Fruit fly (Drosophila melanogaster): Measurements from ENCODE around the gene nab.
A peak's percentile ranks its signal among the peaks of the same experiment; 100 is the strongest.

nab gene

DNA sequence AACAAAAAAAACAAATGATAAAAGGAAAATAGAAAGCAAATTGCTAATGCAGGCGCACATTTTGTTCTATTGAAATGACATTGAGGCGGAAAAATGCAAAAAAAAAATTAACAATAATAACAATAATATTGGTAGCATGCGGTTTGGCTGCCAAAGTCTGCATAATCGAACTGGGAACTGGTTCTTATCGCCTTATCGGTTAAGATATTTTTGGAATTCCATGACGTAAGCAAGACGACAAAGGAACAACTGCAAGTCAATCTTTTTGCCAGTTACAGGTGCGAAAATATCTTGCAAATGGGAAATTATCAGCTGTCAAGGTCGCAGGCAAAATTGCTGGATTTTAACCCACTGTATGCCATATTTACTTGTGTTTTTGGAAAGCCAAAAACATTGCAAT, 28.1 kb downstream of the nab start:
- TF ChIP-seq vri (GFP tag; optimal IDR thresholded peaks at IDR 0.05) (peak; percentile 94), svp (GFP tag) (peak; percentile 55), CG11294 (GFP tag; IDR thresholded peaks at IDR 0.05) (no peak)

DNA sequence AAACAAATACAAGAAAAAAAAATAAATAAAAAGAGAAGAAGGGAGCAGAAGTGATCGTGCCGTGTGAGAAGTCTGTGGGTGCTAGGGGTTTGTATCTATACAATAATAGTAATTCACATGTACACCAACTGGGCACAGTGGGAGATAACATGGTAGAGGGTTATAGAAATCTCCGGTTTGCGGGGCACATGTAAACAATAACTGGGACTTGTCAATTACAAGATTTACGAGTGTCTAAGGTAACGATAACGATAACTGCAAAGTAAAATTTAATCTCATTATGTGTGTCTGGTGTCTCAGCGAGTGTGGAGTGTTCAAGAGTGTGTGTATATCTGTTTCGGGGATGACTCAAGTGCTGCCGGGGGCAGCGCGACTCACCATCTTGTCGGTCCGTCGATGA, 30.0 kb downstream of the nab start:
- TF ChIP-seq fkh (GFP tag; optimal IDR thresholded peaks at IDR 0.05), result peak; percentile 61
- TF ChIP-seq svp (GFP tag), result peak; percentile 58
- TF ChIP-seq CG11902 (GFP tag; optimal IDR thresholded peaks at IDR 0.05), result no peak
- no peak for TF ChIP-seq CG10631 (GFP tag; optimal IDR thresholded peaks at IDR 0.05)
- TF ChIP-seq esn (GFP tag; optimal IDR thresholded peaks at IDR 0.05), result no peak
- no peak for TF ChIP-seq CG8319 (GFP tag; optimal IDR thresholded peaks at IDR 0.05)
- no peak for TF ChIP-seq vri (GFP tag; optimal IDR thresholded peaks at IDR 0.05)
- no peak for TF ChIP-seq Eip78C (GFP tag)
- no peak for TF ChIP-seq CG6854 (GFP tag; optimal IDR thresholded peaks at IDR 0.05)
- no peak for TF ChIP-seq CG3032 (tag; optimal IDR thresholded peaks at IDR 0.05)

DNA sequence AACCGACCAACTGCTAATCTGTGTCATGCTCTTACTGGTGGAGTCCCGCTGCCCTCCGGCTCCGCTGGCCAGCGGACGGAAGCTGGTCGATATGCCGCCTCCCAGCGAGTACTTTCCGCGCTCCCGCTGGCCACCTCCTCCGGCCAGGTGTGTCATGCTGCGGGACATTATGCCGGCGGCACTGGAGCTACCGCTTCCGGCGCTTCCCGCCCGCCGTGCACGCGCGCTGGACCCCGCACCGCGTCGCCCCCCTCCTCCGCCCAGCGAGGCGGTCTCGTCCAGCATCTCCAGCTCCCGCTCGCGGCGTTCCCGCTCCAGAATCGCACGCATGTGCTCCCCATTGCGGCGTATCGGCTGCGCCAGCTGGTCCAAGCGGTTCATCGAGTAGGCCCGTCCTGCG, 32.2 kb downstream of the nab start:
- TF ChIP-seq Blimp-1 (GFP tag; optimal IDR thresholded peaks at IDR 0.05) (no peak), Ets96B (tag; optimal IDR thresholded peaks at IDR 0.05) (no peak), CG10631 (GFP tag; optimal IDR thresholded peaks at IDR 0.05) (no peak), dsx (GFP tag; optimal IDR thresholded peaks at IDR 0.05; ENCODE audit: poor library complexity, severe bottlenecking) (no peak), Sox15 (GFP tag; optimal IDR thresholded peaks at IDR 0.05) (no peak), Smox (GFP tag; optimal IDR thresholded peaks at IDR 0.05) (no peak), topi (GFP tag; optimal IDR thresholded peaks at IDR 0.05) (no peak), Gug (GFP tag; IDR thresholded peaks at IDR 0.05) (no peak), fkh (GFP tag; optimal IDR thresholded peaks at IDR 0.05) (no peak), CG34406 (GFP tag; optimal IDR thresholded peaks at IDR 0.05) (no peak), Ets21C (GFP tag; optimal IDR thresholded peaks at IDR 0.05) (no peak), CG8119 (GFP tag; IDR thresholded peaks at IDR 0.05) (no peak), CG8632 (GFP tag; optimal IDR thresholded peaks at IDR 0.05) (no peak)

DNA sequence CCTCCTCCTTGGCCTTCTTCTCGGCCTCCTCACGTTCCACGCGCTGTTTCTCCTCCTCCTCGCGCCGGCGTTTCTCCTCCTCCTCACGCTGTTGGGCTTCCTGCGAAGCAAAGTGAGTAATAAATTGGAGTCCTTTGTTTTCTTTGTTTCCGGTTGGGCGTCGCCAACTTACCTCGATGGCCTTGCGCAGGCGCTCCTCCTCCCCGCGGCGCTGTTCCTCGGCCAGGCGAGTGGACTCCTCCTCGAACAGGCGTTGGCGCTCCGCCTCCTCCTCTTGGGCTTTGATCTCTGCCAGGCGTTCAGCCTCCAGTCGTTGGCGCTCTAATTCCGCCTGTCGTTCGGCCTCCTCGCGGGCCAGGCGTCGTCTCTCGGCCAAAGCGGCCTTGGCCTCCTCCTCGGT, 35.0 kb downstream of the nab start:
- TF ChIP-seq achi (GFP tag; optimal IDR thresholded peaks at IDR 0.05), result no peak
- TF ChIP-seq CG8119 (GFP tag; IDR thresholded peaks at IDR 0.05), result no peak
- no peak for TF ChIP-seq CG34406 (GFP tag; optimal IDR thresholded peaks at IDR 0.05)
- no peak for TF ChIP-seq ss (GFP tag; optimal IDR thresholded peaks at IDR 0.05)
- TF ChIP-seq Blimp-1 (GFP tag; optimal IDR thresholded peaks at IDR 0.05), result no peak
- TF ChIP-seq net (GFP tag; optimal IDR thresholded peaks at IDR 0.05), result no peak
- TF ChIP-seq CG6854 (GFP tag; optimal IDR thresholded peaks at IDR 0.05), result no peak
- no peak for TF ChIP-seq salr (GFP tag; optimal IDR thresholded peaks at IDR 0.05)
- no peak for TF ChIP-seq Sox102F (GFP tag; optimal IDR thresholded peaks at IDR 0.05)
- TF ChIP-seq CG32006 (GFP tag; optimal IDR thresholded peaks at IDR 0.05), result no peak
- TF ChIP-seq CG7368 (GFP tag; optimal IDR thresholded peaks at IDR 0.05), result no peak
- TF ChIP-seq Sox14 (GFP tag; optimal IDR thresholded peaks at IDR 0.05), result no peak
- TF ChIP-seq CG15336 (GFP tag; IDR thresholded peaks at IDR 0.05), result no peak

DNA sequence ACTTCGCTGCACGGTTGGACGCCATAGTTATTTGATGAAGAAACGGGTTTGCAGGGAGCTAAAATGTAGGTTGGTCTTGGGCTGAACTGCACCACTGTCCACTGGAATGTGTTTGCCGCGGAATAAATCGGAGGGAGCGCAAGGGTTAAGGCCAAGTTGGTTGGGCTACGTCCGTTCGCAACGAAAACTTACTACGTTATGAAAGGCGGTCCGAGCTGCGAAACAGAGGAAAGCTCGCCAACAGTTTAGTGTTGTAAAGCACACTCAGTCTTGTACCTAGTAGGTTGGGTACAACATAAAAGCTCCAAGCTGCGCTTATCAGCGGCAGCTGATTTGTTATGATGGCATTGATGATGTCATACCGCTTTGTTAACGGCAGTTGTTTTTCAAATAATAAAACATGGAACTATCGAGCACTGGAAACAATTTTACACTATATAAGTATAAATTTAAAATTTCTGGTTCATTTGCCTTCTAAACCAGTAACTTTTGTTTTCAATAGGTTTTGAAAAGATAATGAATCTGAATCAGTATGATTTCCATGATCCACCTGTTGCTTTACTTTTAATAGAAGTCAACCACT, 38.5 kb downstream of the nab start, which contains the start of gene Chd64:
Gene Chd64, minus strand, starts transcription at position 204 of the 583 bp plus-strand sequence.
- TF ChIP-seq CG6792 (GFP tag; optimal IDR thresholded peaks at IDR 0.05) (peak; percentile 47), CG3032 (tag; optimal IDR thresholded peaks at IDR 0.05) (peak; percentile 27), fkh (GFP tag; optimal IDR thresholded peaks at IDR 0.05) (peak; percentile 1), CG8319 (GFP tag; optimal IDR thresholded peaks at IDR 0.05) (no peak), Smox (GFP tag; optimal IDR thresholded peaks at IDR 0.05) (no peak), Eip75B (GFP tag; optimal IDR thresholded peaks at IDR 0.05) (peak; percentile 35), fd59A (GFP tag; optimal IDR thresholded peaks at IDR 0.05) (no peak), CG16779 (tag; optimal IDR thresholded peaks at IDR 0.05) (peak; percentile 54), CG7368 (GFP tag; optimal IDR thresholded peaks at IDR 0.05) (peak; percentile 21), CG11294 (GFP tag; IDR thresholded peaks at IDR 0.05) (0 out of 2 replicates have a peak, but pooled peaks have one; percentile 13), Hr4 (GFP tag; optimal IDR thresholded peaks at IDR 0.05) (peak; percentile 21), dsx (GFP tag; optimal IDR thresholded peaks at IDR 0.05; ENCODE audit: poor library complexity, severe bottlenecking) (no peak), topi (GFP tag; optimal IDR thresholded peaks at IDR 0.05) (peak; percentile 45), CG11762 (GFP tag; optimal IDR thresholded peaks at IDR 0.05; ENCODE audit: insufficient read depth) (no peak), svp (GFP tag) (peak; percentile 86), Eip78C (GFP tag) (peak; percentile 68), Sox102F (GFP tag; optimal IDR thresholded peaks at IDR 0.05) (peak; percentile 61), CG32006 (GFP tag; optimal IDR thresholded peaks at IDR 0.05) (no peak), CG10669 (GFP tag; optimal IDR thresholded peaks at IDR 0.05) (no peak), CG6163 (GFP tag; IDR thresholded peaks at IDR 0.05) (0 out of 3 replicates have a peak, but pooled peaks have one; percentile 43), Blimp-1 (GFP tag; optimal IDR thresholded peaks at IDR 0.05) (no peak), Lpt (GFP tag; optimal IDR thresholded peaks at IDR 0.05) (peak; percentile 45), Ets21C (GFP tag; optimal IDR thresholded peaks at IDR 0.05) (no peak), Eip93F (GFP tag; optimal IDR thresholded peaks at IDR 0.05) (no peak), CG6854 (GFP tag; optimal IDR thresholded peaks at IDR 0.05) (peak; percentile 76)

Measured in whole organism, prepupa.